Fruit fly (Drosophila melanogaster) whole organism, embryonic: Measurements from ENCODE around the gene CG16826.

Experiments used
- Abd-B ChIP-seq: fragments of 200-800 bp; sonication (Bioruptor generic); optimal IDR thresholded peaks from 2 replicates; lab custom pipeline; 2018; ENCODE audit warnings: missing biosample characterization, mild to moderate bottlenecking, missing genetic modification characterization, moderate library complexity
- Atf-2 ChIP-seq: fragments of 200-800 bp; sonication (Bioruptor generic); optimal IDR thresholded peaks from 2 replicates; lab custom pipeline; 2016; ENCODE audit warnings: missing biosample characterization, missing genetic modification characterization
- CG10321 ChIP-seq: fragments of 200-800 bp; sonication (Bioruptor generic); IDR thresholded peaks from 2 replicates; pipeline ENCODE4 v1.3.6; 2022; ENCODE audit warnings: missing biosample characterization, missing genetic modification characterization
- CG10462 ChIP-seq: fragments of 200-800 bp; sonication (Bioruptor generic); optimal IDR thresholded peaks from 2 replicates; lab custom pipeline; 2016; ENCODE audit warnings: missing biosample characterization, missing genetic modification characterization
- CG12659 ChIP-seq: fragments of 200-800 bp; sonication (Bioruptor generic); optimal IDR thresholded peaks from 3 replicates; lab custom pipeline; 2017; ENCODE audit warnings: mild to moderate bottlenecking, missing biosample characterization, missing genetic modification reagents, missing genetic modification characterization
- CG15601 ChIP-seq: fragments of 200-800 bp; sonication (Bioruptor generic); optimal IDR thresholded peaks from 3 replicates; lab custom pipeline; 2019; ENCODE audit warnings: missing biosample characterization, mild to moderate bottlenecking, missing genetic modification characterization, moderate library complexity
- CG1647 ChIP-seq: fragments of 200-800 bp; sonication (Bioruptor generic); optimal IDR thresholded peaks from 3 replicates; lab custom pipeline; 2016; ENCODE audit warnings: missing biosample characterization, missing genetic modification characterization
- CG1832 ChIP-seq: fragments of 200-800 bp; sonication (Bioruptor generic); optimal IDR thresholded peaks from 2 replicates; lab custom pipeline; 2017; ENCODE audit warnings: missing biosample characterization, mild to moderate bottlenecking, missing genetic modification characterization, inconsistent platforms
- CG2199 ChIP-seq: fragments of 200-800 bp; sonication (Bioruptor generic); IDR thresholded peaks from 3 replicates; pipeline ENCODE4 v1.3.6; 2022; ENCODE audit warnings: missing biosample characterization, missing genetic modification characterization
- CG2202 ChIP-seq: fragments of 200-800 bp; sonication (Bioruptor generic); optimal IDR thresholded peaks from 2 replicates; lab custom pipeline; 2018; ENCODE audit warnings: missing biosample characterization, mild to moderate bottlenecking, missing genetic modification characterization
- CG2712 ChIP-seq: fragments of 200-800 bp; optimal IDR thresholded peaks from 3 replicates; lab custom pipeline; 2019; ENCODE audit warnings: missing biosample characterization, mild to moderate bottlenecking, missing genetic modification characterization, moderate library complexity
- CG32767 ChIP-seq: fragments of 200-800 bp; sonication (Bioruptor generic); IDR thresholded peaks from 2 replicates; pipeline ENCODE4 v1.3.6; 2022; ENCODE audit warnings: missing biosample characterization, missing genetic modification characterization
- CG3281 ChIP-seq: fragments of 200-800 bp; sonication (Bioruptor generic); optimal IDR thresholded peaks from 3 replicates; lab custom pipeline; 2017; ENCODE audit warnings: missing biosample characterization, mild to moderate bottlenecking, missing genetic modification characterization
- CG3726 ChIP-seq: fragments of 200-800 bp; sonication (Bioruptor generic); IDR thresholded peaks from 3 replicates; pipeline ENCODE4, ENCODE4 v1.3.6; 2022; ENCODE audit warnings: missing biosample characterization, missing genetic modification characterization
- CG4282 ChIP-seq: fragments of 200-800 bp; sonication (Bioruptor generic); optimal IDR thresholded peaks from 2 replicates; lab custom pipeline; 2016; ENCODE audit warnings: missing biosample characterization, missing genetic modification characterization
- CG4328 ChIP-seq: fragments of 200-800 bp; sonication (Bioruptor generic); optimal IDR thresholded peaks from 3 replicates; lab custom pipeline; 2017; ENCODE audit warnings: missing biosample characterization, missing genetic modification reagents, missing genetic modification characterization
- CG5245 ChIP-seq: fragments of 200-800 bp; sonication (Bioruptor generic); optimal IDR thresholded peaks from 3 replicates; lab custom pipeline; 2016; ENCODE audit warnings: missing biosample characterization, missing genetic modification characterization
- CG7786 ChIP-seq: fragments of 200-800 bp; sonication (Bioruptor generic); optimal IDR thresholded peaks from 2 replicates; lab custom pipeline; 2016; ENCODE audit warnings: missing biosample characterization, missing genetic modification characterization
- CG7839 ChIP-seq: fragments of 200-800 bp; sonication (Bioruptor generic); optimal IDR thresholded peaks from 3 replicates; lab custom pipeline; 2018; ENCODE audit warnings: missing biosample characterization, mild to moderate bottlenecking, missing genetic modification characterization, moderate library complexity
- CG8089 ChIP-seq: fragments of 200-800 bp; sonication (Bioruptor generic); optimal IDR thresholded peaks from 3 replicates; lab custom pipeline; 2016; ENCODE audit warnings: missing biosample characterization, missing genetic modification characterization
- CG8281 ChIP-seq: fragments of 200-800 bp; sonication (Bioruptor generic); optimal IDR thresholded peaks from 2 replicates; lab custom pipeline; 2018; ENCODE audit warnings: missing biosample characterization, mild to moderate bottlenecking, missing genetic modification characterization, moderate library complexity
- CG8944 ChIP-seq: fragments of 200-800 bp; sonication (Bioruptor generic); optimal IDR thresholded peaks from 3 replicates; lab custom pipeline; 2016; ENCODE audit warnings: missing biosample characterization, missing genetic modification characterization
- CG9215 ChIP-seq: fragments of 200-800 bp; sonication (Bioruptor generic); IDR thresholded peaks from 2 replicates; pipeline ENCODE4 v1.3.6; 2022; ENCODE audit warnings: missing biosample characterization, missing genetic modification characterization
- CkIIα-i1 ChIP-seq: fragments of 200-800 bp; sonication (Bioruptor generic); IDR thresholded peaks from 2 replicates; pipeline ENCODE4 v1.3.6; 2022; ENCODE audit warnings: missing biosample characterization, missing genetic modification characterization
- Fer2 ChIP-seq: fragments of 200-800 bp; sonication (Bioruptor generic); optimal IDR thresholded peaks from 2 replicates; lab custom pipeline; 2018; ENCODE audit warnings: missing biosample characterization, mild to moderate bottlenecking, missing genetic modification characterization, moderate library complexity
- H2.0 ChIP-seq: fragments of 200-800 bp; sonication (Bioruptor generic); IDR thresholded peaks from 2 replicates; pipeline ENCODE4 v1.3.6; 2022; ENCODE audit warnings: missing biosample characterization, missing genetic modification characterization
- HLH3B ChIP-seq: fragments of 200-800 bp; sonication (Bioruptor generic); IDR thresholded peaks from 2 replicates; pipeline ENCODE4 v1.3.6; 2022; ENCODE audit warnings: missing biosample characterization, missing genetic modification characterization
- Hsf ChIP-seq: fragments of 200-800 bp; sonication (Bioruptor generic); optimal IDR thresholded peaks from 3 replicates; lab custom pipeline; 2016; ENCODE audit warnings: missing biosample characterization, missing genetic modification characterization
- Kr ChIP-seq: fragments of 200-800 bp; sonication (Bioruptor generic); optimal IDR thresholded peaks from 2 replicates; lab custom pipeline; 2017; ENCODE audit warnings: missing biosample characterization, mild to moderate bottlenecking, missing genetic modification characterization
- MBD-R2 ChIP-seq: fragments of 200-800 bp; sonication (Bioruptor generic); IDR thresholded peaks from 2 replicates; pipeline ENCODE4 v1.3.6; 2022; ENCODE audit warnings: missing biosample characterization, missing genetic modification characterization
- Mes4 ChIP-seq: fragments of 200-800 bp; sonication (Bioruptor generic); optimal IDR thresholded peaks from 2 replicates; lab custom pipeline; 2016; ENCODE audit warnings: missing biosample characterization, missing genetic modification characterization
- Nf-YA ChIP-seq: fragments of 200-800 bp; sonication (Bioruptor generic); IDR thresholded peaks from 2 replicates; pipeline ENCODE4 v1.3.6; 2022; ENCODE audit warnings: missing biosample characterization, missing genetic modification characterization
- PHDP ChIP-seq: fragments of 200-800 bp; sonication (Bioruptor generic); optimal IDR thresholded peaks from 3 replicates; lab custom pipeline; 2018; ENCODE audit warnings: missing biosample characterization, mild to moderate bottlenecking, missing genetic modification characterization, moderate library complexity
- Trl ChIP-seq, 3 experiments: fragments of >200 bp in 2 of 3; fragments of 200-800 bp in 1 of 3; sonication (Bioruptor generic) in 1 of 3; optimal IDR thresholded peaks; 2 replicates in 1 of 3; 3 replicates in 2 of 3; lab custom pipeline; 2016 to 2017; ENCODE audit warnings: missing biosample characterization in 1 of 3, missing genetic modification characterization in 1 of 3
- Xrp1 ChIP-seq: fragments of 200-800 bp; sonication (Bioruptor generic); IDR thresholded peaks from 2 replicates; pipeline ENCODE4 v1.3.6; 2022; ENCODE audit warnings: missing biosample characterization, missing genetic modification characterization
- YL-1 ChIP-seq: fragments of 200-800 bp; sonication (Bioruptor generic); optimal IDR thresholded peaks from 3 replicates; lab custom pipeline; 2017; ENCODE audit warnings: missing biosample characterization, mild to moderate bottlenecking, missing genetic modification characterization
- cad ChIP-seq: fragments of >200 bp; optimal IDR thresholded peaks from 2 replicates; lab custom pipeline; 2017; ENCODE audit warnings: missing biosample characterization, missing genetic modification characterization
- gcm ChIP-seq: fragments of 200-800 bp; sonication (Bioruptor generic); optimal IDR thresholded peaks from 2 replicates; lab custom pipeline; 2019; ENCODE audit warnings: missing biosample characterization, mild to moderate bottlenecking, missing genetic modification characterization, moderate library complexity
- gem ChIP-seq: fragments of 200-800 bp; sonication (Bioruptor generic); optimal IDR thresholded peaks from 2 replicates; lab custom pipeline; 2019; ENCODE audit warnings: missing biosample characterization, mild to moderate bottlenecking, missing genetic modification characterization, moderate library complexity
- gfzf ChIP-seq: fragments of 200-800 bp; sonication (Bioruptor generic); optimal IDR thresholded peaks from 2 replicates; lab custom pipeline; 2016; ENCODE audit warnings: missing biosample characterization, mild to moderate bottlenecking, missing genetic modification characterization, moderate library complexity
- gro ChIP-seq: fragments of 200-800 bp; sonication (Bioruptor generic); optimal IDR thresholded peaks from 2 replicates; lab custom pipeline; 2016; ENCODE audit warnings: missing biosample characterization, missing genetic modification characterization
- h ChIP-seq: fragments of >200 bp; optimal IDR thresholded peaks from 2 replicates; lab custom pipeline; 2017
- kay ChIP-seq: fragments of 200-800 bp; sonication (Bioruptor generic); optimal IDR thresholded peaks from 2 replicates; lab custom pipeline; 2016; ENCODE audit warnings: missing biosample characterization, missing genetic modification characterization
- lmd ChIP-seq: fragments of 200-800 bp; sonication (Bioruptor generic); IDR thresholded peaks from 2 replicates; pipeline ENCODE4 v1.3.6; 2022; ENCODE audit warnings: missing biosample characterization, missing genetic modification characterization
- mirr ChIP-seq: fragments of 200-800 bp; sonication (Bioruptor generic); optimal IDR thresholded peaks from 3 replicates; lab custom pipeline; 2018; ENCODE audit warnings: missing biosample characterization, mild to moderate bottlenecking, missing genetic modification characterization
- otp ChIP-seq: fragments of 200-800 bp; sonication (Bioruptor generic); IDR thresholded peaks from 3 replicates; pipeline ENCODE4, ENCODE4 v1.3.6; 2022; ENCODE audit warnings: missing biosample characterization, missing genetic modification characterization
- sim ChIP-seq: fragments of 200-800 bp; sonication (Bioruptor generic); IDR thresholded peaks from 2 replicates; pipeline ENCODE4 v1.3.6; 2022; ENCODE audit warnings: missing biosample characterization, missing genetic modification characterization
- sima ChIP-seq: fragments of 200-800 bp; sonication (Bioruptor generic); optimal IDR thresholded peaks from 2 replicates; lab custom pipeline; 2016; ENCODE audit warnings: missing biosample characterization, missing genetic modification characterization
- so ChIP-seq: fragments of 200-800 bp; sonication (Bioruptor generic); IDR thresholded peaks from 3 replicates; pipeline ENCODE4 v1.3.6; 2022; ENCODE audit warnings: missing biosample characterization, missing genetic modification characterization
- twi ChIP-seq: fragments of 200-800 bp; optimal IDR thresholded peaks from 2 replicates; lab custom pipeline; 2019; ENCODE audit warnings: missing biosample characterization, mild to moderate bottlenecking, missing genetic modification characterization, moderate library complexity

The CG16826 gene

DNA sequence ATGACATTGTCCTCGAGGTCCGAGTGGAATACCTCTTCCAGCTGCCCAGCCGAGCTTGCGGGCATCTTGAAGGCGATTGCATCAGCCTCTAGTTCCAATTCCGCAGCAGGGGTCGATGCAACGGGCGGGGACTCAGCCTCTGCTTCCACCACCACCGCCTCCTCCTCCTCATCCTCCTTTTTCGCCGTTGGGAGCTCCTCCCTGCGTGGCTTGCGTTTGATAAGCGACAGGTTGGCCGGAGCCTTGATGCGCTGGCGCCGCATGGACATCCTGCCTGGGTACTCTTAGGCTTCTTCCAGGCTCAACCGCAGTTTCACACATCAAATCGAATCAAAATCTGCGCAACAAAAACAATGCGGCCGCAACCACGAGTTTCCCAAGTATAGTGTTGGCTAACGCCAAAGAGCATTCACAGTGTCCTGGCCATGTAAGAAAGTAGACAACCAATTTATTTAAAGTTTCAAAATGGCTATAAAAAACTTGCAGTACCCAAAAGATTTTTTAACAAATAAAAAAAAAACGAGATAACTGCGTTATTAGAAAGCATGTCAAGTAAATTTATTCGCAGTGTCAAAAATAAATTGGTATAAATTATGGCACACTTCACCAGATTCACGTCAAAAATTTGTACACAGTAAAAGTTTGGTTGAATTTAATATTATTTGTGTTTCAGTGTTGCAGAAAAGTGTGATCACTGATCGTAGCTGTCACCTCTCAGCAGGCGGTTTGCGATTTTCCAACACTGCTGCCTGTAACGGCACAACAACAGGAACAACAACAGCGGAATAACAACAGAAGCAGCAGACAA, 26.1 kb downstream of the CG16826 start, which contains the start of the genes Bdp1 and CG6565 (continued):
- peak; percentile 86 for TF ChIP-seq CG8281
- TF ChIP-seq CG7839 (tag; lab: Kevin White, UChicago) = peak; percentile 97
- peak; percentile 98 for TF ChIP-seq lmd (GFP tag; lab: Robert Waterston, UW)
- peak; percentile 93 for TF ChIP-seq H2.0
- TF ChIP-seq CG12659 (GFP tag; lab: Kevin White, UChicago) = peak; percentile 98
- peak; percentile 96 for TF ChIP-seq Xrp1
- TF ChIP-seq CG10321 (GFP tag; lab: Robert Waterston, UW) = peak; percentile 58; the same call in 1 of the 2 replicates
- peak; percentile 96 for TF ChIP-seq CG3281 (GFP tag; lab: Kevin White, UChicago)
- TF ChIP-seq Nf-YA = peak; percentile 80
- TF ChIP-seq Hsf (GFP tag; lab: Kevin White, UChicago) = peak; percentile 99
- TF ChIP-seq sima (GFP tag; lab: Kevin White, UChicago) = peak; percentile 91
- TF ChIP-seq Atf-2 (GFP tag; lab: Kevin White, UChicago) = peak; percentile 99
- TF ChIP-seq h (lab: Kevin White, UChicago) = no peak
- peak; percentile 93 for TF ChIP-seq Fer2 (tag; lab: Kevin White, UChicago)
- peak; percentile 94 for TF ChIP-seq twi (tag; lab: Kevin White, UChicago)
- peak; percentile 95 for TF ChIP-seq kay (GFP tag; lab: Kevin White, UChicago)
- peak; percentile 99 for TF ChIP-seq Abd-B (GFP tag; lab: Kevin White, UChicago)
- TF ChIP-seq CG15601 (tag; lab: Kevin White, UChicago) = peak; percentile 93
- TF ChIP-seq PHDP (tag; lab: Kevin White, UChicago) = peak; percentile 95
- TF ChIP-seq CG32767 (GFP tag; lab: Robert Waterston, UW) = peak; percentile 88
- peak; percentile 73; the same call in 1 of the 3 replicates for TF ChIP-seq CG2199 (GFP tag; lab: Robert Waterston, UW)
- peak; percentile 70 for TF ChIP-seq mirr (GFP tag; lab: Kevin White, UChicago)
- TF ChIP-seq CG7786 (GFP tag; lab: Kevin White, UChicago) = peak; percentile 99
- peak; percentile 99 for TF ChIP-seq CG8944 (GFP tag; lab: Kevin White, UChicago)
- TF ChIP-seq gfzf (GFP tag; lab: Kevin White, UChicago) = peak; percentile 33
- peak; percentile 92 for TF ChIP-seq HLH3B
- peak; percentile 90 for TF ChIP-seq gcm (GFP tag; lab: Kevin White, UChicago)
- TF ChIP-seq CG1647 (GFP tag; lab: Kevin White, UChicago) = peak; percentile 98
- TF ChIP-seq CG3726 (GFP tag; lab: Robert Waterston, UW) = peak; percentile 89; the same call in 2 of the 3 replicates
- TF ChIP-seq MBD-R2 = peak; percentile 87
- TF ChIP-seq YL-1 (GFP tag; lab: Kevin White, UChicago) = peak; percentile 94
- TF ChIP-seq CG9215 (GFP tag; lab: Robert Waterston, UW) = peak; percentile 97
- TF ChIP-seq Trl (optimal IDR thresholded peaks at IDR 0.05; lab: Kevin White, UChicago) = no peak
- TF ChIP-seq Trl (GFP tag; optimal IDR thresholded peaks at IDR 0.05; lab: Kevin White, UChicago) = peak; percentile 98
- peak; percentile 80 for TF ChIP-seq otp (GFP tag; lab: Robert Waterston, UW)
- peak; percentile 96 for TF ChIP-seq CG2712
- TF ChIP-seq CG4282 = peak; percentile 99
- TF ChIP-seq so (GFP tag; lab: Robert Waterston, UW) = peak; percentile 94
- peak; percentile 98 for TF ChIP-seq CG8089
- TF ChIP-seq Kr = no peak
- TF ChIP-seq CG1832 = no peak
- TF ChIP-seq CG4328 (GFP tag; lab: Kevin White, UChicago) = peak; percentile 96
- TF ChIP-seq gro (GFP tag; lab: Kevin White, UChicago) = peak; percentile 97
- TF ChIP-seq cad (GFP tag; lab: Kevin White, UChicago) = no peak
- peak; percentile 78 for TF ChIP-seq sim (GFP tag; lab: Robert Waterston, UW)
- peak; percentile 90 for TF ChIP-seq CG2202 (tag; lab: Kevin White, UChicago)
- TF ChIP-seq CkIIα-i1 (GFP tag; lab: Robert Waterston, UW) = peak; percentile 67; the same call in 1 of the 2 replicates
- peak; percentile 98 for TF ChIP-seq gem (tag; lab: Kevin White, UChicago)
- TF ChIP-seq CG5245 = peak; percentile 97
- TF ChIP-seq Mes4 (GFP tag; lab: Kevin White, UChicago) = peak; percentile 97
- TF ChIP-seq CG10462 (GFP tag; lab: Kevin White, UChicago) = peak; percentile 98
